Worm (Caenorhabditis elegans) whole organism, young adult: ENCODE data around the gene fbxa-61.

Experiments
- B0035.1 ChIP-seq: sonication (generic microtip); optimal IDR thresholded peaks from 2 replicates; lab custom pipeline; 2016; ENCODE audit warnings: missing genetic modification characterization, mild to moderate bottlenecking, missing compliant biosample characterization, missing genotype, missing genetic modification reagents
- C06A6.2 ChIP-seq: fragments of 200-800 bp; sonication (Bioruptor generic); conservative IDR thresholded peaks from 2 replicates; pipeline ENCODE4 v1.3.6; 2022; ENCODE audit warnings: missing genetic modification characterization, missing compliant biosample characterization
- D2030.7 ChIP-seq: fragments of 200-800 bp; sonication (Bioruptor generic); IDR thresholded peaks from 2 replicates; pipeline ENCODE4 v1.3.6; 2022; ENCODE audit warnings: missing genetic modification reagents, missing genetic modification characterization, missing compliant biosample characterization
- F10E7.11 ChIP-seq: sonication (generic microtip); optimal IDR thresholded peaks from 2 replicates; lab custom pipeline; 2017; ENCODE audit warnings: mild to moderate bottlenecking, missing genetic modification characterization, moderate library complexity, missing compliant biosample characterization
- F49E8.2 ChIP-seq: sonication (generic microtip); optimal IDR thresholded peaks from 3 replicates; lab custom pipeline; 2017; ENCODE audit warnings: missing genetic modification characterization, mild to moderate bottlenecking, missing compliant biosample characterization, antibody characterized with exemption, moderate library complexity; ENCODE audit not compliant: insufficient read depth
- F55B11.4 ChIP-seq: sonication (generic microtip); optimal IDR thresholded peaks from 2 replicates; lab custom pipeline; 2016; ENCODE audit warnings: missing compliant biosample characterization, missing genetic modification characterization, borderline replicate concordance; ENCODE audit not compliant: insufficient read depth
- T26A5.8 ChIP-seq: sonication (generic microtip); optimal IDR thresholded peaks from 2 replicates; lab custom pipeline; 2016; ENCODE audit warnings: missing genetic modification characterization, missing compliant biosample characterization
- Y79H2A.3 ChIP-seq: fragments of 200-800 bp; sonication (Bioruptor generic); conservative IDR thresholded peaks from 2 replicates; pipeline ENCODE4 v1.3.6; 2022; ENCODE audit warnings: missing genetic modification reagents, missing genetic modification characterization, missing compliant biosample characterization
- ZK185.1 ChIP-seq: sonication (generic microtip); optimal IDR thresholded peaks from 2 replicates; lab custom pipeline; 2016; ENCODE audit warnings: mild to moderate bottlenecking, missing genetic modification characterization, missing compliant biosample characterization; ENCODE audit not compliant: poor library complexity, severe bottlenecking
- aptf-2 ChIP-seq: fragments of 200-800 bp; sonication (Bioruptor generic); conservative IDR thresholded peaks from 2 replicates; pipeline ENCODE4 v1.3.6; 2022; ENCODE audit warnings: missing genetic modification reagents, missing genetic modification characterization, missing compliant biosample characterization
- aptf-3 ChIP-seq: fragments of 200-800 bp; sonication (Bioruptor generic); IDR thresholded peaks from 2 replicates; pipeline ENCODE4 v1.3.6; 2022; ENCODE audit warnings: missing genetic modification characterization, missing compliant biosample characterization
- atf-7 ChIP-seq: sonication (generic microtip); optimal IDR thresholded peaks from 2 replicates; lab custom pipeline; 2017; ENCODE audit warnings: mild to moderate bottlenecking, missing genetic modification characterization, missing compliant biosample characterization
- attf-5 ChIP-seq: fragments of 200-800 bp; sonication (Bioruptor generic); optimal IDR thresholded peaks from 2 replicates; lab custom pipeline; 2018; ENCODE audit warnings: mild to moderate bottlenecking, missing genetic modification characterization, missing compliant biosample characterization
- bed-1 ChIP-seq: fragments of 200-800 bp; sonication (Bioruptor generic); IDR thresholded peaks from 2 replicates; pipeline ENCODE4 v1.3.6; 2022; ENCODE audit warnings: missing genetic modification reagents, missing genetic modification characterization, missing compliant biosample characterization
- cebp-1 ChIP-seq, 2 experiments: fragments of 200-800 bp in 1 of 2; sonication (Bioruptor generic) in 1 of 2; sonication (generic microtip) in 1 of 2; IDR thresholded peaks in 1 of 2; optimal IDR thresholded peaks in 1 of 2; 2 replicates each; pipeline versions ENCODE4 v1.3.6 to Lab custom; 2017 to 2022; ENCODE audit warnings: missing compliant biosample characterization in 2 of 2, missing genetic modification characterization in 2 of 2, mild to moderate bottlenecking in 1 of 2, missing genetic modification reagents in 1 of 2, moderate library complexity in 1 of 2
- ceh-58 ChIP-seq: fragments of 200-800 bp; sonication (Bioruptor generic); IDR thresholded peaks from 2 replicates; pipeline ENCODE4 v1.3.6; 2022; ENCODE audit warnings: missing genetic modification characterization, missing compliant biosample characterization
- die-1 ChIP-seq: sonication (generic microtip); optimal IDR thresholded peaks from 2 replicates; lab custom pipeline; 2016; ENCODE audit warnings: missing genotype, mild to moderate bottlenecking, missing genetic modification characterization, missing compliant biosample characterization
- egl-18 ChIP-seq: fragments of 200-800 bp; sonication (Bioruptor generic); IDR thresholded peaks from 2 replicates; pipeline ENCODE4 v1.3.6; 2022; ENCODE audit warnings: missing genetic modification reagents, missing genetic modification characterization, missing compliant biosample characterization
- egl-44 ChIP-seq: fragments of 200-800 bp; sonication (Bioruptor generic); IDR thresholded peaks from 2 replicates; pipeline ENCODE4 v1.3.6; 2022; ENCODE audit warnings: missing genetic modification reagents, missing genetic modification characterization, missing compliant biosample characterization
- egrh-3 ChIP-seq: fragments of 200-800 bp; sonication (Bioruptor generic); IDR thresholded peaks from 2 replicates; pipeline ENCODE4 v1.3.6; 2022; ENCODE audit warnings: missing genetic modification reagents, missing genetic modification characterization, missing compliant biosample characterization
- ets-4 ChIP-seq: fragments of 200-800 bp; sonication (Bioruptor generic); optimal IDR thresholded peaks from 2 replicates; lab custom pipeline; 2018; ENCODE audit warnings: mild to moderate bottlenecking, missing genetic modification characterization, missing compliant biosample characterization
- hlh-26 ChIP-seq: fragments of 200-800 bp; sonication (Bioruptor generic); conservative IDR thresholded peaks from 2 replicates; pipeline ENCODE4 v1.3.6; 2022; ENCODE audit warnings: missing genetic modification reagents, missing genetic modification characterization, missing compliant biosample characterization
- hmg-1.2 ChIP-seq: fragments of 200-800 bp; sonication (Bioruptor generic); IDR thresholded peaks from 2 replicates; pipeline ENCODE4 v1.3.6; 2022; ENCODE audit warnings: missing genetic modification reagents, missing genetic modification characterization, missing compliant biosample characterization
- let-607 ChIP-seq, 2 experiments: fragments of 200-800 bp in 1 of 2; sonication (Bioruptor generic) in 1 of 2; sonication (generic microtip) in 1 of 2; optimal IDR thresholded peaks; 2 replicates each; lab custom pipeline; 2016 to 2018; ENCODE audit warnings: mild to moderate bottlenecking in 2 of 2, missing compliant biosample characterization in 2 of 2, missing genetic modification characterization in 2 of 2, moderate library complexity in 2 of 2, missing genotype in 1 of 2
- lin-35 ChIP-seq, 3 experiments: fragments of 150-350 bp in 2 of 3; sonication (generic microtip) in 1 of 3; optimal IDR thresholded peaks; 2 replicates each; lab custom pipeline; 2014 to 2018; ENCODE audit warnings: missing biosample characterization in 3 of 3, missing genetic modification characterization in 3 of 3, missing genetic modification reagents in 3 of 3
- lin-54 ChIP-seq: fragments of 200-800 bp; sonication (Bioruptor generic); optimal IDR thresholded peaks from 2 replicates; lab custom pipeline; 2018; ENCODE audit warnings: mild to moderate bottlenecking, missing genetic modification characterization, missing compliant biosample characterization
- lir-1 ChIP-seq: fragments of 200-800 bp; sonication (Bioruptor generic); conservative IDR thresholded peaks from 2 replicates; pipeline ENCODE4 v1.3.6; 2022; ENCODE audit warnings: missing genetic modification reagents, missing genetic modification characterization, missing compliant biosample characterization
- lsl-1 ChIP-seq: fragments of 200-800 bp; sonication (Bioruptor generic); optimal IDR thresholded peaks from 2 replicates; lab custom pipeline; 2018; ENCODE audit warnings: mild to moderate bottlenecking, missing genetic modification characterization, moderate library complexity, missing compliant biosample characterization
- madf-3 ChIP-seq: fragments of 200-800 bp; sonication (Bioruptor generic); IDR thresholded peaks from 2 replicates; pipeline ENCODE4 v1.3.6; 2022; ENCODE audit warnings: missing genetic modification reagents, missing genetic modification characterization, missing compliant biosample characterization
- madf-6 ChIP-seq: fragments of 200-800 bp; sonication (Bioruptor generic); IDR thresholded peaks from 2 replicates; pipeline ENCODE4 v1.3.6; 2022; ENCODE audit warnings: missing genetic modification reagents, missing genetic modification characterization, missing compliant biosample characterization
- mes-4 ChIP-seq: sonication (generic microtip); optimal IDR thresholded peaks from 2 replicates; lab custom pipeline; 2016; ENCODE audit warnings: missing genotype, missing genetic modification characterization, missing compliant biosample characterization
- mxl-1 ChIP-seq: sonication (generic microtip); optimal IDR thresholded peaks from 2 replicates; lab custom pipeline; 2016; ENCODE audit warnings: missing genetic modification characterization, missing compliant biosample characterization
- nhr-27 ChIP-seq: fragments of 200-800 bp; sonication (Bioruptor generic); optimal IDR thresholded peaks from 2 replicates; lab custom pipeline; 2018; ENCODE audit warnings: mild to moderate bottlenecking, missing genetic modification characterization, moderate library complexity, missing compliant biosample characterization
- pbrm-1 ChIP-seq: fragments of 200-800 bp; sonication (Bioruptor generic); IDR thresholded peaks from 2 replicates; pipeline ENCODE4 v1.3.6; 2022; ENCODE audit warnings: missing genetic modification reagents, missing genetic modification characterization, missing compliant biosample characterization
- rcor-1 ChIP-seq: fragments of 200-800 bp; sonication (Bioruptor generic); IDR thresholded peaks from 2 replicates; pipeline ENCODE4 v1.3.6; 2022; ENCODE audit warnings: missing genetic modification reagents, missing genetic modification characterization, missing compliant biosample characterization
- snpc-1.1 ChIP-seq: sonication (generic microtip); optimal IDR thresholded peaks from 2 replicates; lab custom pipeline; 2017; ENCODE audit warnings: missing genetic modification characterization, mild to moderate bottlenecking, missing compliant biosample characterization, antibody characterized with exemption, moderate library complexity, missing genotype, missing genetic modification reagents; ENCODE audit not compliant: insufficient read depth
- snpc-3.4 ChIP-seq: sonication (generic microtip); optimal IDR thresholded peaks from 2 replicates; lab custom pipeline; 2017; ENCODE audit warnings: missing genetic modification characterization, mild to moderate bottlenecking, missing compliant biosample characterization, antibody characterized with exemption, moderate library complexity, missing genotype, missing genetic modification reagents
- snpc-4 ChIP-seq, 5 experiments: fragments of 150-350 bp in 1 of 5; sonication (generic microtip) in 4 of 5; optimal IDR thresholded peaks; 2 replicates each; lab custom pipeline; 2014 to 2018; ENCODE audit warnings: missing genetic modification characterization in 5 of 5, missing biosample characterization in 3 of 5, antibody characterized with exemption in 2 of 5, mild to moderate bottlenecking in 2 of 5, missing compliant biosample characterization in 2 of 5, missing genotype in 2 of 5, moderate library complexity in 2 of 5, missing genetic modification reagents in 1 of 5
- tbx-9 ChIP-seq: sonication (generic microtip); optimal IDR thresholded peaks from 2 replicates; lab custom pipeline; 2016; ENCODE audit warnings: borderline replicate concordance, missing genetic modification characterization, inconsistent platforms, missing compliant biosample characterization
- unc-130 ChIP-seq: sonication (generic microtip); optimal IDR thresholded peaks from 2 replicates; lab custom pipeline; 2016; ENCODE audit warnings: missing genetic modification reagents, missing genetic modification characterization, missing compliant biosample characterization
- zfh-2 ChIP-seq: fragments of 200-800 bp; sonication (Bioruptor generic); conservative IDR thresholded peaks from 2 replicates; pipeline ENCODE4 v1.3.6; 2022; ENCODE audit warnings: missing genetic modification reagents, missing genetic modification characterization, missing compliant biosample characterization
- ztf-18 ChIP-seq: sonication (generic microtip); optimal IDR thresholded peaks from 2 replicates; lab custom pipeline; 2016; ENCODE audit warnings: missing genotype, mild to moderate bottlenecking, missing genetic modification characterization, missing compliant biosample characterization
- ztf-28 ChIP-seq: fragments of 200-800 bp; sonication (Bioruptor generic); IDR thresholded peaks from 2 replicates; pipeline ENCODE4 v1.3.6; 2022; ENCODE audit warnings: missing genetic modification reagents, missing genetic modification characterization, missing compliant biosample characterization

fbxa-61 gene

ce11 chrIII:1210638-1211037 is 28.2 kb upstream of the fbxa-61 start:
- TF ChIP-seq F55B11.4, result no peak
- no peak for TF ChIP-seq pbrm-1 (GFP tag; lab: Robert Waterston, UW)
- no peak for TF ChIP-seq snpc-1.1 (tag; lab: Kevin White, UChicago)
- no peak for TF ChIP-seq F10E7.11 (tag; lab: Kevin White, UChicago)

ce11 chrIII:1214121-1214673 is 24.7 kb upstream of the fbxa-61 start:
- TF ChIP-seq die-1 (tag; lab: Kevin White, UChicago) (no peak), lir-1 (GFP tag; lab: Robert Waterston, UW) (no peak), madf-3 (GFP tag; lab: Robert Waterston, UW) (no peak), ets-4 (GFP tag; lab: Kevin White, UChicago) (no peak), cebp-1 (GFP tag; IDR thresholded peaks at IDR 0.05; lab: Robert Waterston, UW) (peak; percentile 58; the same call in 1 of the 2 replicates), cebp-1 (tag; optimal IDR thresholded peaks at IDR 0.05; lab: Kevin White, UChicago) (no peak), mes-4 (tag; lab: Kevin White, UChicago) (no peak), ceh-58 (0 out of 2 replicates have a peak, but pooled peaks have one; percentile 10), snpc-1.1 (tag; lab: Kevin White, UChicago) (peak; percentile 58), egrh-3 (GFP tag; lab: Robert Waterston, UW) (peak; percentile 56; the same call in 1 of the 2 replicates), aptf-2 (GFP tag; lab: Robert Waterston, UW) (no peak), lsl-1 (peak; percentile 32), Y79H2A.3 (GFP tag; lab: Robert Waterston, UW) (no peak), zfh-2 (peak; percentile 90), D2030.7 (peak; percentile 9; the same call in 1 of the 2 replicates), lin-54 (GFP tag; lab: Kevin White, UChicago) (no peak), hlh-26 (GFP tag; lab: Robert Waterston, UW) (no peak), F49E8.2 (tag; lab: Kevin White, UChicago) (no peak), C06A6.2 (GFP tag; lab: Robert Waterston, UW) (no peak), ZK185.1 (tag; lab: Kevin White, UChicago) (no peak), hmg-1.2 (peak; percentile 36), mxl-1 (tag; lab: Kevin White, UChicago) (no peak), nhr-27 (tag; lab: Kevin White, UChicago) (no peak), snpc-4 (GFP tag; optimal IDR thresholded peaks at IDR 0.05; lab: Kevin White, UChicago) (peak; percentile 1), snpc-4 (tag; optimal IDR thresholded peaks at IDR 0.05; lab: Kevin White, UChicago) (peak in 2 of 4 experiments; percentile 24 to 51), tbx-9 (tag; lab: Kevin White, UChicago) (no peak)
- TF ChIP-seq, all 124 proteins: peak for 9

ce11 chrIII:1214680-1215079 is 24.2 kb upstream of the fbxa-61 start, which contains the start of gene Y119D3B.21:
Y119D3B.21 (plus strand) TSS chrIII:1215000.
- no peak for TF ChIP-seq B0035.1
- TF ChIP-seq let-607 (tag; optimal IDR thresholded peaks at IDR 0.05; lab: Kevin White, UChicago), result no peak
- TF ChIP-seq ztf-28 (GFP tag; lab: Robert Waterston, UW), result no peak
- no peak for TF ChIP-seq lin-35 (GFP tag; optimal IDR thresholded peaks at IDR 0.05; lab: Kevin White, UChicago)
- no peak for TF ChIP-seq aptf-3 (GFP tag; lab: Robert Waterston, UW)
- no peak for TF ChIP-seq snpc-3.4 (tag; lab: Kevin White, UChicago)
- no peak for TF ChIP-seq madf-6 (GFP tag; lab: Robert Waterston, UW)
- no peak for TF ChIP-seq bed-1
- no peak for TF ChIP-seq T26A5.8
- TF ChIP-seq cebp-1 (GFP tag; IDR thresholded peaks at IDR 0.05; lab: Robert Waterston, UW), result no peak
- peak; percentile 74 for TF ChIP-seq cebp-1 (tag; optimal IDR thresholded peaks at IDR 0.05; lab: Kevin White, UChicago)
- TF ChIP-seq atf-7, result no peak
- no peak for TF ChIP-seq ztf-18
- TF ChIP-seq egl-44 (GFP tag; lab: Robert Waterston, UW), result no peak
- TF ChIP-seq unc-130 (GFP tag; lab: Kevin White, UChicago), result no peak
- peak; percentile 34 for TF ChIP-seq attf-5
- TF ChIP-seq rcor-1, result no peak
- TF ChIP-seq egl-18, result no peak
